Worm (Caenorhabditis elegans): ENCODE data around the gene C14C11.2.

The C14C11.2 gene

DNA sequence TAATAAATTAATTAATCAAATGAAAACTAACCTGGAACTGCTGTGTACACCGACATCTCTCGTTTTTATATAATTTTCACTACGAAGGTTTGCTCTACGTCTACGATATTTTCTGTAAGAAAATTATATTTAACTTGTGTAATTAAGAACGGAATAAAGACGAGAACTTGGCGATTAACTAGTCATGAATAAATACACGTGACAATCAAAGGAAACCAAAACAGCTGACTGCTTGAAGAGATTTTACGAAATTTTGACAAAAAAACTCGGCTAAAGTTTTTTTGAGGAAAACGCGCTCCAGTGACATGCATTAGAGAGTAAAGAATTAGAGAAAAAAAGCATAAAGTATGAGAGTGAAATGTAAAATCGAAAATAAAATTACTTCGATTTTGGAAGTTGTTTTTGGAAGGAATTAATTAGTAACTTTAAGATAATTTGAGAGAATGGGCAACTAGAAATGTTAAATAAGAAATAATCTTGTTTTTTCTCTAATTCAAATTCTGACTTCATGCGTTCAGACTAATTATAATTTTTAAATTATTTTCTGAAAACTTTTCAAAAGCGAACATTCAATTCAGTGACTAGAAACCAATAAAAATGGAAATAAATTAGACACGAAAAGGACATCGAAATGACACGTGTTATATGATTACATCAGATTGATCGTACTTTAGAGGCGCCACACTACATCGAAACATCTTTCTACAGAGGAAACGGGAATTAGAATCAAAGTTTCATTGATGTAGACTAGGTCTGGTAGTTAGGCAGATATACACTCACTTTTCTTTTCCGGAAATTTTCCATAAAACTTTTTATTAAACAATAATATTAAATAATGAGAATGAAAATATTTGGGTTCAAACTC is 26.4 kb downstream of the C14C11.2 start, which contains the start of gene F25B4.7:
F25B4.7 (minus strand) TSS at position 112 of the 865 bp plus-strand sequence.
- TF ChIP-seq hmbx-1 (tag; optimal IDR thresholded peaks at IDR 0.05) (no peak), aly-1 (tag; optimal IDR thresholded peaks at IDR 0.05) (no peak), ceh-36 (tag; optimal IDR thresholded peaks at IDR 0.05) (no peak)

DNA sequence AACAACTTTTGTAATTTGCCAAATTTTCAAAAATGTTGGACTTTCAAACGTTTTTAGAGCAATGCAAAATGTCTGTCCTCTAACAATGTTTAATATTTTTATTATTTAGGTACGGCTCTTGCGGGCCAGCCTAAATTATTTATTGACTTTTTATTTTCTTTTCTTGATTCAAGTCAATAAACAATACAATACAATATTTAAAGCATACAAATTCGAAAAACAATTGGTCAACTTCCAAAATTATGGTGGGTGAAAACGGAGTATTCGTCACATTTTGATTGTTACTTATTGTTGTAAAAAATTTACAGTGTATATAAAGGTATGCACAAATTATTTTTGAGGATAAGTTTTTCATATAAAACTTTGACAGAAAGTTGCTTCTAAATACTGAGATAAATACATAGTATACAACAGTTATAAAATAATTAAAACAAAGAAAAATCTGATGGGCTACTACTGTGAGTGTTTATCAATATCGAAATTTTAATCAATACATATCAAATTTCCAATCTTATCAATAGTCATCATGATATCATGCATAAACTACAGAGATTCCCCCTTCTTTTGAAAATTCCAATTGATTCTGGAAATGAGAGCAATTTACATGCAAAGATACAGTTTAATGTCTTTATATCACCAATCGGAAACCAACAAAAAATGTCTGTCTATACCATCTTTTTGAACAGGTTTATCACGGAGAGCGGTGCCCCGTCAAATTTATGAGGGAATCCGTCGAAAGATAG is 30.9 kb downstream of the C14C11.2 start, which contains the start of gene F25B4.8:
F25B4.8 (minus strand) TSS at position 51 of the 743 bp plus-strand sequence.
- TF ChIP-seq hmg-4 (GFP tag; optimal IDR thresholded peaks at IDR 0.05) (no peak), ceh-13 (GFP tag; optimal IDR thresholded peaks at IDR 0.05) (no peak), pes-1 (GFP tag; IDR thresholded peaks at IDR 0.05) (no peak), scrt-1 (GFP tag; IDR thresholded peaks at IDR 0.05) (no peak), hmbx-1 (tag; optimal IDR thresholded peaks at IDR 0.05) (no peak), aly-1 (tag; optimal IDR thresholded peaks at IDR 0.05) (no peak), tbx-11 (GFP tag; IDR thresholded peaks at IDR 0.05) (no peak), sea-1 (GFP tag; conservative IDR thresholded peaks at IDR 0.05) (no peak), flt-1 (GFP tag; IDR thresholded peaks at IDR 0.05) (no peak), hnd-1 (tag; optimal IDR thresholded peaks at IDR 0.05) (no peak), tra-4 (tag; optimal IDR thresholded peaks at IDR 0.05) (no peak), F13C5.2 (tag; optimal IDR thresholded peaks at IDR 0.05) (no peak), ets-7 (tag; optimal IDR thresholded peaks at IDR 0.05) (no peak), B0310.2 (tag; optimal IDR thresholded peaks at IDR 0.05) (no peak)

ce11 chrV:5693595-5693994 is 32.6 kb downstream of the C14C11.2 start:
- TF ChIP-seq sea-1 (GFP tag; conservative IDR thresholded peaks at IDR 0.05) (no peak), hmg-4 (GFP tag; optimal IDR thresholded peaks at IDR 0.05) (no peak), pes-1 (GFP tag; IDR thresholded peaks at IDR 0.05) (no peak), hnd-1 (tag; optimal IDR thresholded peaks at IDR 0.05) (no peak), aly-1 (tag; optimal IDR thresholded peaks at IDR 0.05) (no peak), ama-1 (optimal IDR thresholded peaks at IDR 0.05) (no peak), scrt-1 (GFP tag; IDR thresholded peaks at IDR 0.05) (no peak), ets-7 (tag; optimal IDR thresholded peaks at IDR 0.05) (no peak), tra-4 (tag; optimal IDR thresholded peaks at IDR 0.05) (no peak), flt-1 (GFP tag; IDR thresholded peaks at IDR 0.05) (no peak), F13C5.2 (tag; optimal IDR thresholded peaks at IDR 0.05) (no peak), ceh-36 (tag; optimal IDR thresholded peaks at IDR 0.05) (no peak), B0310.2 (tag; optimal IDR thresholded peaks at IDR 0.05) (no peak), tbx-37 (GFP tag; conservative IDR thresholded peaks at IDR 0.05) (no peak), tbx-11 (GFP tag; IDR thresholded peaks at IDR 0.05) (no peak), hmbx-1 (tag; optimal IDR thresholded peaks at IDR 0.05) (no peak), ceh-13 (GFP tag; optimal IDR thresholded peaks at IDR 0.05) (no peak)

- no peak for TF ChIP-seq ama-1 (optimal IDR thresholded peaks at IDR 0.05)
- TF ChIP-seq hmbx-1 (tag; optimal IDR thresholded peaks at IDR 0.05) = no peak
- no peak for TF ChIP-seq ceh-36 (tag; optimal IDR thresholded peaks at IDR 0.05)
- no peak for TF ChIP-seq ceh-13 (GFP tag; optimal IDR thresholded peaks at IDR 0.05)
- TF ChIP-seq B0310.2 (tag; optimal IDR thresholded peaks at IDR 0.05) = no peak
- no peak for TF ChIP-seq scrt-1 (GFP tag; IDR thresholded peaks at IDR 0.05)
- no peak for TF ChIP-seq tbx-37 (GFP tag; conservative IDR thresholded peaks at IDR 0.05)
- TF ChIP-seq hmg-4 (GFP tag; optimal IDR thresholded peaks at IDR 0.05) = no peak
- TF ChIP-seq aly-1 (tag; optimal IDR thresholded peaks at IDR 0.05) = no peak
- no peak for TF ChIP-seq F13C5.2 (tag; optimal IDR thresholded peaks at IDR 0.05)
- no peak for TF ChIP-seq flt-1 (GFP tag; IDR thresholded peaks at IDR 0.05)
- no peak for TF ChIP-seq pes-1 (GFP tag; IDR thresholded peaks at IDR 0.05)
- TF ChIP-seq ets-7 (tag; optimal IDR thresholded peaks at IDR 0.05) = no peak
- TF ChIP-seq tra-4 (tag; optimal IDR thresholded peaks at IDR 0.05) = no peak
- TF ChIP-seq sea-1 (GFP tag; conservative IDR thresholded peaks at IDR 0.05) = no peak
- no peak for TF ChIP-seq tbx-11 (GFP tag; IDR thresholded peaks at IDR 0.05)
Measured at ce11 chrV:5695635-5696034, 34.7 kb downstream of the C14C11.2 start.

DNA sequence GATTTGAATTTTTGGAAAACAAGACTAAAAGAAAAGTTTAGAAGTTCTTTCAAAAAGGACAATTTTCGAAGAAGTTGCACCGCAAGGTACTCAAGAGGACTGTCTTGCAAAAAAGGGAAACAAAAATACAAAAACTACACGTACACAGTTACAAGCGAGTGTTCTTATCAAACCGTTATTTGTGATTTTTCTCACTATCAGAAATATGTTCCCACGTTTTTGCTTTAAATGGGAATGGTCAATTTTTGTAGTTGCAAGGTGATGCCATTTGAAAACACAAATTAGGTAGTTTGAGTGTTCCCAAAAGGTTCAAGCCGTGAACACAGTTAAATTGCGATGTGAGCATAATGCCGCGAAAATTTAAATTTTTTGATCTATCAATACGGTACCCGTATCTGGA is 35.2 kb downstream of the C14C11.2 start:
- TF ChIP-seq ceh-13 (GFP tag; optimal IDR thresholded peaks at IDR 0.05) = no peak
- no peak for TF ChIP-seq ets-7 (tag; optimal IDR thresholded peaks at IDR 0.05)
- TF ChIP-seq F13C5.2 (tag; optimal IDR thresholded peaks at IDR 0.05) = no peak
- no peak for TF ChIP-seq B0310.2 (tag; optimal IDR thresholded peaks at IDR 0.05)
- TF ChIP-seq ama-1 (optimal IDR thresholded peaks at IDR 0.05) = no peak
- no peak for TF ChIP-seq pes-1 (GFP tag; IDR thresholded peaks at IDR 0.05)
- TF ChIP-seq flt-1 (GFP tag; IDR thresholded peaks at IDR 0.05) = no peak
- no peak for TF ChIP-seq aly-1 (tag; optimal IDR thresholded peaks at IDR 0.05)
- no peak for TF ChIP-seq sea-1 (GFP tag; conservative IDR thresholded peaks at IDR 0.05)
- TF ChIP-seq hmg-4 (GFP tag; optimal IDR thresholded peaks at IDR 0.05) = no peak
- no peak for TF ChIP-seq hmbx-1 (tag; optimal IDR thresholded peaks at IDR 0.05)
- no peak for TF ChIP-seq scrt-1 (GFP tag; IDR thresholded peaks at IDR 0.05)
- TF ChIP-seq hnd-1 (tag; optimal IDR thresholded peaks at IDR 0.05) = no peak
- TF ChIP-seq tra-4 (tag; optimal IDR thresholded peaks at IDR 0.05) = no peak
- TF ChIP-seq tbx-37 (GFP tag; conservative IDR thresholded peaks at IDR 0.05) = no peak
- TF ChIP-seq tbx-11 (GFP tag; IDR thresholded peaks at IDR 0.05) = no peak
- no peak for TF ChIP-seq ceh-36 (tag; optimal IDR thresholded peaks at IDR 0.05)

DNA sequence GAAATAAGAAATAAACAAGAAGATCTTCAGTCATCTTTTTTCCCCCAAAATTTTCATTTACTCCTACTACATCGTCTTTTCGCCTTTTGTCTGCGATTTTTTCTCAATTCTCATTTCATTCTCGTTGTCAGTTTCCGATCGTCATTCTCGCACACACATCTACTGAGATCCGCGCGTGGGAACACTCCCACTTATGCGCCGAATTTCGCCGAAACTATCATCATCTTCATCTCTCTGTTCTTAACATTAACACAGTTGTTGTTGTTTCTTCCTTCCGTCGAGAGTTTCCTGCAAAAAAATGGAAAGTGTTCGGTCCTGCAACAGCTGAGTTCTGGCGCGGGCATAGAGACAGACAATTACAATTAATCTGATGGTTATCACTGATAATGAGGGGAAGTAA is 36.6 kb downstream of the C14C11.2 start:
- TF ChIP-seq tra-4 (tag; optimal IDR thresholded peaks at IDR 0.05) (no peak), ets-7 (tag; optimal IDR thresholded peaks at IDR 0.05) (no peak), ceh-13 (GFP tag; optimal IDR thresholded peaks at IDR 0.05) (no peak), sea-1 (GFP tag; conservative IDR thresholded peaks at IDR 0.05) (no peak), ceh-36 (tag; optimal IDR thresholded peaks at IDR 0.05) (no peak), scrt-1 (GFP tag; IDR thresholded peaks at IDR 0.05) (no peak), flt-1 (GFP tag; IDR thresholded peaks at IDR 0.05) (no peak), pes-1 (GFP tag; IDR thresholded peaks at IDR 0.05) (no peak), hmbx-1 (tag; optimal IDR thresholded peaks at IDR 0.05) (no peak), F13C5.2 (tag; optimal IDR thresholded peaks at IDR 0.05) (no peak), ama-1 (optimal IDR thresholded peaks at IDR 0.05) (no peak), B0310.2 (tag; optimal IDR thresholded peaks at IDR 0.05) (no peak), aly-1 (tag; optimal IDR thresholded peaks at IDR 0.05) (no peak), hnd-1 (tag; optimal IDR thresholded peaks at IDR 0.05) (no peak), tbx-11 (GFP tag; IDR thresholded peaks at IDR 0.05) (no peak)
